Fruit fly (Drosophila melanogaster) whole organism, embryonic: ENCODE measurements around the gene CG4456.
A peak's percentile ranks its signal among the peaks of the same experiment; 100 is the strongest.

Source experiments
- Abd-B ChIP-seq: fragments of 200-800 bp; sonication (Bioruptor generic); optimal IDR thresholded peaks from 2 replicates; lab custom pipeline; 2018; ENCODE audit warnings: missing biosample characterization, mild to moderate bottlenecking, missing genetic modification characterization, moderate library complexity
- Ada2b ChIP-seq: fragments of 200-800 bp; sonication (Bioruptor generic); IDR thresholded peaks from 2 replicates; pipeline ENCODE4 v1.3.6; 2022; ENCODE audit warnings: missing biosample characterization, missing genetic modification characterization
- CG12236 ChIP-seq: fragments of 200-800 bp; sonication (Bioruptor generic); optimal IDR thresholded peaks from 2 replicates; lab custom pipeline; 2016; ENCODE audit warnings: missing biosample characterization, missing genetic modification characterization
- CG14014 ChIP-seq: fragments of 200-800 bp; sonication (Bioruptor generic); IDR thresholded peaks from 2 replicates; pipeline ENCODE4 v1.3.6; 2022; ENCODE audit warnings: missing biosample characterization, missing genetic modification characterization
- CG1647 ChIP-seq: fragments of 200-800 bp; sonication (Bioruptor generic); optimal IDR thresholded peaks from 3 replicates; lab custom pipeline; 2016; ENCODE audit warnings: missing biosample characterization, missing genetic modification characterization
- CG17328 ChIP-seq: fragments of 200-800 bp; sonication (Bioruptor generic); IDR thresholded peaks from 2 replicates; pipeline ENCODE4 v1.3.6; 2022; ENCODE audit warnings: missing biosample characterization, missing genetic modification characterization
- CG17385 ChIP-seq: fragments of 200-800 bp; sonication (Bioruptor generic); optimal IDR thresholded peaks from 3 replicates; lab custom pipeline; 2018; ENCODE audit warnings: missing biosample characterization, mild to moderate bottlenecking, missing genetic modification characterization
- CG17829 ChIP-seq: fragments of 200-800 bp; optimal IDR thresholded peaks from 2 replicates; lab custom pipeline; 2019; ENCODE audit warnings: missing biosample characterization, mild to moderate bottlenecking, missing genetic modification characterization, moderate library complexity
- CG1832 ChIP-seq: fragments of 200-800 bp; sonication (Bioruptor generic); optimal IDR thresholded peaks from 2 replicates; lab custom pipeline; 2017; ENCODE audit warnings: missing biosample characterization, mild to moderate bottlenecking, missing genetic modification characterization, inconsistent platforms
- CG3065 ChIP-seq: fragments of 200-800 bp; sonication (Bioruptor generic); optimal IDR thresholded peaks from 2 replicates; lab custom pipeline; 2016; ENCODE audit warnings: missing biosample characterization, missing genetic modification characterization
- CG31224 ChIP-seq: fragments of 200-800 bp; sonication (Bioruptor generic); IDR thresholded peaks from 2 replicates; pipeline ENCODE4 v1.3.6; 2022; ENCODE audit warnings: missing biosample characterization, missing genetic modification characterization
- CG3281 ChIP-seq: fragments of 200-800 bp; sonication (Bioruptor generic); optimal IDR thresholded peaks from 3 replicates; lab custom pipeline; 2017; ENCODE audit warnings: missing biosample characterization, mild to moderate bottlenecking, missing genetic modification characterization
- CG4820 ChIP-seq: fragments of 200-800 bp; sonication (Bioruptor generic); optimal IDR thresholded peaks from 3 replicates; lab custom pipeline; 2016; ENCODE audit warnings: missing biosample characterization, missing genetic modification characterization
- CG6813 ChIP-seq: fragments of 200-800 bp; sonication (Bioruptor generic); optimal IDR thresholded peaks from 2 replicates; lab custom pipeline; 2017; ENCODE audit warnings: missing biosample characterization, missing genetic modification characterization, mild to moderate bottlenecking, moderate library complexity, missing genetic modification reagents
- CG8924 ChIP-seq: fragments of 200-800 bp; optimal IDR thresholded peaks from 3 replicates; lab custom pipeline; 2019; ENCODE audit warnings: missing biosample characterization, mild to moderate bottlenecking, missing genetic modification characterization, moderate library complexity
- Camta ChIP-seq: fragments of 200-800 bp; sonication (Bioruptor generic); optimal IDR thresholded peaks from 2 replicates; lab custom pipeline; 2016; ENCODE audit warnings: missing biosample characterization, missing genetic modification characterization
- CrebB ChIP-seq: fragments of 200-800 bp; sonication (Bioruptor generic); optimal IDR thresholded peaks from 3 replicates; lab custom pipeline; 2018; ENCODE audit warnings: missing biosample characterization, mild to moderate bottlenecking, missing genetic modification characterization
- D ChIP-seq, 2 experiments: fragments of 200-800 bp in 1 of 2; fragments of >200 bp in 1 of 2; sonication (Bioruptor generic) in 1 of 2; optimal IDR thresholded peaks; 2 replicates in 1 of 2; 3 replicates in 1 of 2; lab custom pipeline; 2017; ENCODE audit warnings: mild to moderate bottlenecking in 1 of 2, missing biosample characterization in 1 of 2, missing genetic modification characterization in 1 of 2, missing genetic modification reagents in 1 of 2
- Dbx ChIP-seq: fragments of 200-800 bp; sonication (Bioruptor generic); IDR thresholded peaks from 3 replicates; pipeline ENCODE4 v1.3.6; 2022; ENCODE audit warnings: missing biosample characterization, missing genetic modification characterization
- Ets97D ChIP-seq: fragments of 200-800 bp; sonication (Bioruptor generic); optimal IDR thresholded peaks from 3 replicates; lab custom pipeline; 2016; ENCODE audit warnings: missing biosample characterization, missing genetic modification characterization
- HLH54F ChIP-seq: fragments of 200-800 bp; sonication (Bioruptor generic); optimal IDR thresholded peaks from 3 replicates; lab custom pipeline; 2016; ENCODE audit warnings: missing biosample characterization, missing genetic modification characterization
- HLHmδ ChIP-seq: fragments of 200-800 bp; sonication (Bioruptor generic); optimal IDR thresholded peaks from 2 replicates; lab custom pipeline; 2018; ENCODE audit warnings: missing biosample characterization, mild to moderate bottlenecking, missing genetic modification characterization, moderate library complexity
- HmgZ ChIP-seq: fragments of 200-800 bp; sonication (Bioruptor generic); optimal IDR thresholded peaks from 2 replicates; lab custom pipeline; 2018; ENCODE audit warnings: missing biosample characterization, mild to moderate bottlenecking, missing genetic modification characterization
- Hmr ChIP-seq: fragments of 200-800 bp; sonication (Bioruptor generic); optimal IDR thresholded peaks from 3 replicates; lab custom pipeline; 2017; ENCODE audit warnings: mild to moderate bottlenecking, missing biosample characterization, missing genetic modification reagents, missing genetic modification characterization
- Hsf ChIP-seq: fragments of 200-800 bp; sonication (Bioruptor generic); optimal IDR thresholded peaks from 3 replicates; lab custom pipeline; 2016; ENCODE audit warnings: missing biosample characterization, missing genetic modification characterization
- Kr ChIP-seq: fragments of 200-800 bp; sonication (Bioruptor generic); optimal IDR thresholded peaks from 2 replicates; lab custom pipeline; 2017; ENCODE audit warnings: missing biosample characterization, mild to moderate bottlenecking, missing genetic modification characterization
- MBD-R2 ChIP-seq: fragments of 200-800 bp; sonication (Bioruptor generic); IDR thresholded peaks from 2 replicates; pipeline ENCODE4 v1.3.6; 2022; ENCODE audit warnings: missing biosample characterization, missing genetic modification characterization
- Mad ChIP-seq: fragments of 200-800 bp; sonication (Bioruptor generic); optimal IDR thresholded peaks from 2 replicates; lab custom pipeline; 2016; ENCODE audit warnings: missing biosample characterization, missing genetic modification characterization
- Max ChIP-seq: fragments of 200-800 bp; sonication (Bioruptor generic); optimal IDR thresholded peaks from 2 replicates; lab custom pipeline; 2016; ENCODE audit warnings: missing biosample characterization, mild to moderate bottlenecking, missing genetic modification characterization
- PHDP ChIP-seq: fragments of 200-800 bp; sonication (Bioruptor generic); optimal IDR thresholded peaks from 3 replicates; lab custom pipeline; 2018; ENCODE audit warnings: missing biosample characterization, mild to moderate bottlenecking, missing genetic modification characterization, moderate library complexity
- Rx ChIP-seq: fragments of 200-800 bp; sonication (Bioruptor generic); IDR thresholded peaks from 2 replicates; pipeline ENCODE4 v1.3.6; 2022; ENCODE audit warnings: missing biosample characterization, missing genetic modification characterization
- Sry-δ ChIP-seq: fragments of 200-800 bp; sonication (Bioruptor generic); optimal IDR thresholded peaks from 2 replicates; lab custom pipeline; 2016; ENCODE audit warnings: missing biosample characterization, missing genetic modification characterization
- Vsx1 ChIP-seq: fragments of 200-800 bp; sonication (Bioruptor generic); optimal IDR thresholded peaks from 2 replicates; lab custom pipeline; 2017; ENCODE audit warnings: missing biosample characterization, mild to moderate bottlenecking, missing genetic modification characterization, missing genetic modification reagents
- ab ChIP-seq: fragments of 200-800 bp; sonication (Bioruptor generic); optimal IDR thresholded peaks from 2 replicates; lab custom pipeline; 2016; ENCODE audit warnings: missing biosample characterization, missing genetic modification characterization
- ac ChIP-seq: fragments of 200-800 bp; sonication (Bioruptor generic); optimal IDR thresholded peaks from 3 replicates; lab custom pipeline; 2017; ENCODE audit warnings: missing biosample characterization, mild to moderate bottlenecking, missing genetic modification characterization
- bigmax ChIP-seq: fragments of 200-800 bp; sonication (Bioruptor generic); optimal IDR thresholded peaks from 2 replicates; lab custom pipeline; 2018; ENCODE audit warnings: missing biosample characterization, mild to moderate bottlenecking, missing genetic modification characterization
- btn ChIP-seq: fragments of 200-800 bp; sonication (Bioruptor generic); optimal IDR thresholded peaks from 2 replicates; lab custom pipeline; 2016; ENCODE audit warnings: missing biosample characterization, missing genetic modification characterization
- chm ChIP-seq: fragments of 200-800 bp; sonication (Bioruptor generic); IDR thresholded peaks from 2 replicates; pipeline ENCODE4 v1.3.6; 2022; ENCODE audit warnings: missing biosample characterization, missing genetic modification characterization
- cwo ChIP-seq: fragments of 200-800 bp; sonication (Bioruptor generic); optimal IDR thresholded peaks from 3 replicates; lab custom pipeline; 2017; ENCODE audit warnings: missing biosample characterization, missing genetic modification characterization, mild to moderate bottlenecking, moderate library complexity, missing genetic modification reagents
- dati ChIP-seq: fragments of 200-800 bp; sonication (Bioruptor generic); IDR thresholded peaks from 2 replicates; pipeline ENCODE4 v1.3.6; 2022; ENCODE audit warnings: missing biosample characterization, missing genetic modification characterization
- fd102C ChIP-seq: fragments of 200-800 bp; sonication (Bioruptor generic); optimal IDR thresholded peaks from 2 replicates; lab custom pipeline; 2018; ENCODE audit warnings: missing biosample characterization, mild to moderate bottlenecking, missing genetic modification characterization, moderate library complexity
- fd64A ChIP-seq: fragments of 200-800 bp; sonication (Bioruptor generic); optimal IDR thresholded peaks from 3 replicates; lab custom pipeline; 2018; ENCODE audit warnings: missing biosample characterization, mild to moderate bottlenecking, missing genetic modification characterization
- ham ChIP-seq: fragments of 200-800 bp; sonication (Bioruptor generic); IDR thresholded peaks from 2 replicates; pipeline ENCODE4 v1.3.6; 2022; ENCODE audit warnings: missing biosample characterization, missing genetic modification characterization
- lola ChIP-seq, 3 experiments: fragments of >200 bp in 2 of 3; fragments of 200-800 bp in 1 of 3; sonication (Bioruptor generic) in 1 of 3; optimal IDR thresholded peaks; 2 replicates each; lab custom pipeline; 2017 to 2019; ENCODE audit warnings: missing biosample characterization in 3 of 3, missing genetic modification characterization in 3 of 3, mild to moderate bottlenecking in 1 of 3, moderate library complexity in 1 of 3
- onecut ChIP-seq: fragments of 200-800 bp; sonication (Bioruptor generic); IDR thresholded peaks from 2 replicates; pipeline ENCODE4 v1.3.6; 2022; ENCODE audit warnings: missing biosample characterization, missing genetic modification characterization
- pnt ChIP-seq: fragments of 200-800 bp; sonication (Bioruptor generic); optimal IDR thresholded peaks from 3 replicates; lab custom pipeline; 2016; ENCODE audit warnings: missing biosample characterization, missing genetic modification characterization
- scrt ChIP-seq: fragments of 200-800 bp; sonication (Bioruptor generic); optimal IDR thresholded peaks from 2 replicates; lab custom pipeline; 2018; ENCODE audit warnings: missing biosample characterization, mild to moderate bottlenecking, missing genetic modification characterization, moderate library complexity
- slbo ChIP-seq: fragments of 200-800 bp; sonication (Bioruptor generic); IDR thresholded peaks from 2 replicates; pipeline ENCODE4 v1.3.6; 2022; ENCODE audit warnings: missing biosample characterization, missing genetic modification characterization
- slp2 ChIP-seq: fragments of 200-800 bp; sonication (Bioruptor generic); optimal IDR thresholded peaks from 2 replicates; lab custom pipeline; 2016; ENCODE audit warnings: missing biosample characterization, missing genetic modification characterization
- ssp ChIP-seq: fragments of 200-800 bp; sonication (Bioruptor generic); IDR thresholded peaks from 2 replicates; pipeline ENCODE4 v1.3.6; 2022; ENCODE audit warnings: missing biosample characterization, missing genetic modification characterization
- tx ChIP-seq: fragments of 200-800 bp; sonication (Bioruptor generic); optimal IDR thresholded peaks from 2 replicates; lab custom pipeline; 2016; ENCODE audit warnings: missing biosample characterization, missing genetic modification characterization

CG4456 gene

DNA sequence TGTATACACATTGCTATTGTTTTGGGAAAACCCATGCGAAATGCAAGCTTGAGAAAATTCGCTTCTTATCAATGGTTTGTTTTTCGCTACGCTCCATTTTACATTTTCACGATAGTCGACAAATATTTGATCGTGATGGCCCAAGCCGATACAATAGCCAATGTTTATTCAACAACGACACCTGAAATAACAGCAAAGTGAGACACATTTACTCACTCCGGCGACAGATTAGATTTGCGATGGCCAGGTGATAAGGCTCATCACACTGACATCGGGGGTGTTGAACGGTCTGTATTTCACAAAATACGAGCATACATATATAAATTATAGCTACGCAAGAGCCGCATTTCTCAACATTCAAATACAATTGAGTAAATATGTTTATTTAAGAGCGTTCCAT is 24.6 kb downstream of the CG4456 start (continued):
- TF ChIP-seq fd102C: peak; percentile 80
- peak; percentile 82 for TF ChIP-seq scrt
- peak; percentile 25 for TF ChIP-seq CG8924 (tag; lab: Kevin White, UChicago)
- peak; percentile 44 for TF ChIP-seq HmgZ
- TF ChIP-seq CG3281 (GFP tag; lab: Kevin White, UChicago): peak; percentile 91
- peak; percentile 16; the same call in 1 of the 2 replicates for TF ChIP-seq CG17328
- TF ChIP-seq CrebB (tag; lab: Kevin White, UChicago): peak; percentile 76
- peak; percentile 51 for TF ChIP-seq PHDP
- TF ChIP-seq Sry-δ (GFP tag; lab: Kevin White, UChicago): peak; percentile 28
- peak; percentile 24; the same call in 1 of the 2 replicates for TF ChIP-seq Ada2b
- peak; percentile 36 for TF ChIP-seq CG17385 (GFP tag; lab: Kevin White, UChicago)
- no peak for TF ChIP-seq ssp (GFP tag; lab: Robert Waterston, UW)
- TF ChIP-seq fd64A: peak; percentile 82
- TF ChIP-seq Rx (GFP tag; lab: Robert Waterston, UW): no peak
- peak; percentile 84 for TF ChIP-seq cwo
- TF ChIP-seq Max (GFP tag; lab: Kevin White, UChicago): peak; percentile 57
- TF ChIP-seq Dbx (GFP tag; lab: Robert Waterston, UW): peak; percentile 83; the same call in 2 of the 3 replicates
- TF ChIP-seq CG6813 (GFP tag; lab: Kevin White, UChicago): peak; percentile 90
- TF ChIP-seq CG1832 (GFP tag; lab: Kevin White, UChicago): no peak
- no peak for TF ChIP-seq ab (GFP tag; lab: Kevin White, UChicago)
- TF ChIP-seq slbo: no peak; the same call in 1 of the 2 replicates
- peak; percentile 69 for TF ChIP-seq CG1647 (GFP tag; lab: Kevin White, UChicago)
- TF ChIP-seq ac (GFP tag; lab: Kevin White, UChicago): peak; percentile 62
- TF ChIP-seq CG31224: no peak
- no peak for TF ChIP-seq dati (GFP tag; lab: Robert Waterston, UW)
- TF ChIP-seq HLHmδ (GFP tag; lab: Kevin White, UChicago): peak; percentile 71
- TF ChIP-seq HLH54F (GFP tag; lab: Kevin White, UChicago): peak; percentile 10
- TF ChIP-seq tx: no peak
- TF ChIP-seq Kr (GFP tag; lab: Kevin White, UChicago): peak; percentile 2
- no peak; the same call in 1 of the 2 replicates for TF ChIP-seq CG14014 (GFP tag; lab: Robert Waterston, UW)
- TF ChIP-seq Mad: no peak
- no peak for TF ChIP-seq Abd-B (GFP tag; lab: Kevin White, UChicago)
- TF ChIP-seq MBD-R2 (GFP tag; lab: Robert Waterston, UW): peak; percentile 51; the same call in 1 of the 2 replicates
- TF ChIP-seq pnt (GFP tag; lab: Kevin White, UChicago): peak; percentile 25
- no peak for TF ChIP-seq btn (GFP tag; lab: Kevin White, UChicago)
- TF ChIP-seq CG12236 (GFP tag; lab: Kevin White, UChicago): peak; percentile 26
- TF ChIP-seq bigmax (GFP tag; lab: Kevin White, UChicago): peak; percentile 27
- TF ChIP-seq Hmr (GFP tag; lab: Kevin White, UChicago): peak; percentile 87
- peak; percentile 31; the same call in 1 of the 2 replicates for TF ChIP-seq ham (GFP tag; lab: Robert Waterston, UW)
- no peak for TF ChIP-seq Ets97D (GFP tag; lab: Kevin White, UChicago)
- no peak for TF ChIP-seq CG3065 (GFP tag; lab: Kevin White, UChicago)
- TF ChIP-seq Hsf (GFP tag; lab: Kevin White, UChicago): no peak
- no peak for TF ChIP-seq slp2 (GFP tag; lab: Kevin White, UChicago)
- no peak for TF ChIP-seq lola (GFP tag; optimal IDR thresholded peaks at IDR 0.05; lab: Kevin White, UChicago)
- TF ChIP-seq chm (GFP tag; lab: Robert Waterston, UW): peak; percentile 56
- no peak for TF ChIP-seq D (optimal IDR thresholded peaks at IDR 0.05; lab: Kevin White, UChicago)
- peak; percentile 48 for TF ChIP-seq D (GFP tag; optimal IDR thresholded peaks at IDR 0.05; lab: Kevin White, UChicago)
- peak; percentile 83 for TF ChIP-seq Vsx1 (GFP tag; lab: Kevin White, UChicago)
- peak; percentile 68 for TF ChIP-seq Camta
- peak; percentile 63 for TF ChIP-seq onecut (GFP tag; lab: Robert Waterston, UW)
- TF ChIP-seq CG4820 (GFP tag; lab: Kevin White, UChicago): peak; percentile 12
- TF ChIP-seq CG17829 (tag; lab: Kevin White, UChicago): no peak
